Worm (Caenorhabditis elegans): ENCODE results near the gene rcq-5.

ce11 chrIII:4066333-4066732 lies 8.6 kb upstream of the rcq-5 start, which contains the start of gene unc-79:
- TF ChIP-seq saeg-2 (GFP tag; IDR thresholded peaks at IDR 0.05): no peak
- no peak for TF ChIP-seq lin-1 (GFP tag; IDR thresholded peaks at IDR 0.05)
- TF ChIP-seq pqm-1 (tag; optimal IDR thresholded peaks at IDR 0.05): no peak
- TF ChIP-seq ama-1 (optimal IDR thresholded peaks at IDR 0.05): no peak
- TF ChIP-seq lsy-2 (tag; optimal IDR thresholded peaks at IDR 0.05): no peak
- TF ChIP-seq nhr-28 (tag; optimal IDR thresholded peaks at IDR 0.05): no peak
- no peak for TF ChIP-seq nhr-111 (GFP tag; optimal IDR thresholded peaks at IDR 0.05)
- no peak for TF ChIP-seq fos-1 (tag; optimal IDR thresholded peaks at IDR 0.05)
- TF ChIP-seq ceh-82 (tag; optimal IDR thresholded peaks at IDR 0.05): no peak
- TF ChIP-seq nhr-10 (tag; optimal IDR thresholded peaks at IDR 0.05): no peak
- no peak for TF ChIP-seq hlh-11 (tag; optimal IDR thresholded peaks at IDR 0.05)
- no peak for TF ChIP-seq dmd-8 (GFP tag; IDR thresholded peaks at IDR 0.05)
- TF ChIP-seq ceh-44 (GFP tag; IDR thresholded peaks at IDR 0.05): no peak

All from whole organism, L4 larva.